Worm (Caenorhabditis elegans): Measurements from ENCODE around the gene swp-1.

- TF ChIP-seq him-1 (tag; optimal IDR thresholded peaks at IDR 0.05) (no peak), W03F9.2 (tag; optimal IDR thresholded peaks at IDR 0.05) (no peak), dao-5 (tag; optimal IDR thresholded peaks at IDR 0.05) (no peak)
Observed at ce11 chrIII:5711881-5712643, 6.7 kb upstream of the swp-1 start.

All from whole organism, L4/young adult.